Fruit fly (Drosophila melanogaster): Measurements from ENCODE around the gene kibra.

DNA sequence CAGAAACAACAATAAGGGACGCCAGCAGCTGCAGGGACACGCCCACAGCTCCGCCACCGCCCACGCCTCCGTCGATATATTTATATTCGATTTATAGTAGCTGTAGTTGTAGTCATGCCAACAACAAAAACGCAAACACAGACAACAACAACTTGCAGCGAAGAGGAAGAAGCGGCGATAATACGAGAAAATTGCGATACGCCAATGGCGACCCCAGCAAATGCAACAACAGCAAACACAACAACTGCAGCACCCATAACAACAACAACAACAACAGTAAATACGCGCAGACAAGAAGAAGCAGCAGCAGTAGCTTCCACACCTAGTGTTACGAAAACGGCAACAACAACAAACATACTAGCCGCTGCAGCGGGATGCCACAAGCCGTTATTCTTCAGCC lies 18.0 kb upstream of the kibra start:
- TF ChIP-seq Myc (optimal IDR thresholded peaks at IDR 0.05) (no peak), psq (optimal IDR thresholded peaks at IDR 0.05) (no peak), h (optimal IDR thresholded peaks at IDR 0.05) (no peak), Sin3A (optimal IDR thresholded peaks at IDR 0.05) (no peak), ttk (optimal IDR thresholded peaks at IDR 0.05) (no peak)

Measured in Kc167 (cell line).